Worm (Caenorhabditis elegans): ENCODE results near the gene cyn-2.

DNA sequence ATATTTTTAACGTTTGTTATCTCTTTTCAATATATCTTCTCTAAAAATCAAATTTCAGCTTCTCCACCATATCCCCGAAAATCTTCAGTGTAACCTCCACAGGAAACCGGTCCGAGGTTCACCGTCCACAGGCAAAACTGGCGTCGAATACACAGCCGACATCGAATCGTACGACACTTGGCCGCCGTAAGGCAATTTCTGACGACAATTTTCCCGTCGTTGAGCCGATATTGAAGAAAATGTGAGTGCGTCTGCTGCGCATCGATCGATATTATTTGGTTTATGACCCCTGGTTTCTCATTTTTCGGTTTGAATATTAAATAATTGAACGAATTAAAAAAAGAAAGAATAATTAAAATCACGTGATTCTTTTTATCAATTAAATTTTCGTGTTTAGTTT, 5.3 kb upstream of the cyn-2 start, which contains the start of gene cul-2:
- TF ChIP-seq unc-39 (tag; optimal IDR thresholded peaks at IDR 0.05) (no peak), nhr-11 (tag; optimal IDR thresholded peaks at IDR 0.05) (no peak), dpl-1 (GFP tag; optimal IDR thresholded peaks at IDR 0.05) (no peak)
